Worm (Caenorhabditis elegans): ENCODE data around the gene K02E7.11.
A peak's percentile ranks its signal among the peaks of the same experiment; 100 is the strongest.
"Not testable (repeated sequence)": the region's sequence is repeated elsewhere in the genome, so short reads cannot be mapped to it uniquely, and the experiment has no call there.

K02E7.11 gene

ce11 chrII:1043932-1044331 lies 31.4 kb downstream of the K02E7.11 start, which contains the start of gene fbxb-45:
Gene fbxb-45 (minus strand): TSS chrII:1044032.
- TF ChIP-seq jun-1, aly-2, nhr-12 (tag; optimal IDR thresholded peaks at IDR 0.05): not testable (repeated sequence)

- TF ChIP-seq egl-27 (tag; optimal IDR thresholded peaks at IDR 0.05) = no peak
- TF ChIP-seq nhr-12 (tag; optimal IDR thresholded peaks at IDR 0.05) = no peak
- no peak for TF ChIP-seq ceh-16 (tag; optimal IDR thresholded peaks at IDR 0.05)
- no peak for TF ChIP-seq skn-1 (tag; optimal IDR thresholded peaks at IDR 0.05)
- TF ChIP-seq ama-1 (optimal IDR thresholded peaks at IDR 0.05) = no peak
These were observed 33.1 kb downstream of the K02E7.11 start, which contains the start of gene fbxb-41 for ce11 chrII:1042227-1042626. Gene fbxb-41 (minus strand): TSS chrII:1042327.

- no peak for TF ChIP-seq daf-12 (tag; optimal IDR thresholded peaks at IDR 0.05)
- TF ChIP-seq R02D3.7 (tag; optimal IDR thresholded peaks at IDR 0.05) = no peak
- no peak for TF ChIP-seq mml-1 (tag; optimal IDR thresholded peaks at IDR 0.05)
These were observed 34.9 kb downstream of the K02E7.11 start, which contains the start of gene fbxb-39 for ce11 chrII:1040464-1040863. Gene fbxb-39 (minus strand): TSS chrII:1040564.

- TF ChIP-seq egl-27 (tag; optimal IDR thresholded peaks at IDR 0.05) = no peak
- TF ChIP-seq unc-39 (tag; optimal IDR thresholded peaks at IDR 0.05) = no peak
- peak; percentile 71 for TF ChIP-seq elt-2 (tag; optimal IDR thresholded peaks at IDR 0.05)
- no peak for TF ChIP-seq R02D3.7 (tag; optimal IDR thresholded peaks at IDR 0.05)
- TF ChIP-seq skn-1 (tag; optimal IDR thresholded peaks at IDR 0.05) = no peak
- no peak for TF ChIP-seq nhr-76 (tag; optimal IDR thresholded peaks at IDR 0.05)
- peak; percentile 24 for TF ChIP-seq pha-4 (tag; optimal IDR thresholded peaks at IDR 0.05)
- no peak for TF ChIP-seq nhr-43 (tag; optimal IDR thresholded peaks at IDR 0.05; ENCODE audit: poor library complexity, severe bottlenecking)
These were observed 46.7 kb downstream of the K02E7.11 start, which contains the start of gene math-34 for ce11 chrII:1028602-1029001. Gene math-34 (plus strand): TSS chrII:1028972.

- no peak for TF ChIP-seq nhr-28 (tag; optimal IDR thresholded peaks at IDR 0.05)
- no peak for TF ChIP-seq nhr-77 (tag; optimal IDR thresholded peaks at IDR 0.05)
- no peak for TF ChIP-seq ama-1 (optimal IDR thresholded peaks at IDR 0.05)
- no peak for TF ChIP-seq nhr-12 (tag; optimal IDR thresholded peaks at IDR 0.05)
- TF ChIP-seq R02D3.7 (tag; optimal IDR thresholded peaks at IDR 0.05) = no peak
These were observed 48.7 kb downstream of the K02E7.11 start, which contains the start of gene M01D1.12 for ce11 chrII:1026670-1027069. Gene M01D1.12 (plus strand): TSS chrII:1026970.

Measured in whole organism, L3 larva.